Worm (Caenorhabditis elegans) whole organism, mixed stage, embryonic: ENCODE data around the gene col-42.

Source experiments
- elt-1 ChIP-seq: sonication (generic microtip); optimal IDR thresholded peaks from 2 replicates; lab custom pipeline; 2017; ENCODE audit warnings: missing genetic modification characterization, mild to moderate bottlenecking, missing compliant biosample characterization, antibody characterized with exemption, moderate library complexity, borderline replicate concordance; ENCODE audit not compliant: insufficient read depth
- nhr-28 ChIP-seq: fragments of 150-350 bp; optimal IDR thresholded peaks from 2 replicates; lab custom pipeline; 2014; ENCODE audit warnings: missing biosample characterization, missing genetic modification characterization

- TF ChIP-seq nhr-28 (tag; lab: Kevin White, UChicago) (no peak), elt-1 (tag; lab: Kevin White, UChicago) (no peak)
These were observed 31.7 kb downstream of the col-42 start, which contains the start of gene Y69H2.10 for ce11 chrV:18670017-18670416.
